Fruit fly (Drosophila melanogaster) whole organism, embryonic: Measurements from ENCODE around the gene CG11131.

Source experiments
- CG6272 ChIP-seq: fragments of 200-800 bp; sonication (Bioruptor generic); IDR thresholded peaks from 2 replicates; pipeline ENCODE4 v1.3.6; 2022; ENCODE audit warnings: missing biosample characterization, missing genetic modification characterization
- abd-A ChIP-seq: fragments of 200-800 bp; sonication (Bioruptor generic); optimal IDR thresholded peaks from 3 replicates; lab custom pipeline; 2019; ENCODE audit warnings: missing biosample characterization, mild to moderate bottlenecking, missing genetic modification characterization, moderate library complexity
- prd ChIP-seq, 3 experiments: fragments of >200 bp in 2 of 3; fragments of 200-800 bp in 1 of 3; sonication (Bioruptor generic) in 1 of 3; optimal IDR thresholded peaks in 2 of 3; IDR thresholded peaks in 1 of 3; 2 replicates in 2 of 3; 3 replicates in 1 of 3; pipeline versions ENCODE4 v1.3.6 to Lab custom; 2017 to 2022; ENCODE audit warnings: missing biosample characterization in 1 of 3, missing genetic modification characterization in 1 of 3

- no peak for TF ChIP-seq prd (optimal IDR thresholded peaks at IDR 0.05; lab: Kevin White, UChicago)
- no peak for TF ChIP-seq prd (GFP tag; IDR thresholded peaks at IDR 0.05; lab: Robert Waterston, UW)
- TF ChIP-seq CG6272 (GFP tag; lab: Robert Waterston, UW): no peak
- no peak for TF ChIP-seq abd-A
Measured at dm6 chr3L:22909914-22910541, 11.5 kb downstream of the CG11131 start, which contains the start of gene CG12768.
